Fruit fly (Drosophila melanogaster) whole organism, embryonic: ENCODE results near the gene CG32452.

Experiments
- ATbp ChIP-seq: fragments of 200-800 bp; sonication (Bioruptor generic); optimal IDR thresholded peaks from 2 replicates; lab custom pipeline; 2017; ENCODE audit warnings: missing biosample characterization, mild to moderate bottlenecking, missing genetic modification characterization, missing genetic modification reagents
- Abd-B ChIP-seq: fragments of 200-800 bp; sonication (Bioruptor generic); optimal IDR thresholded peaks from 2 replicates; lab custom pipeline; 2018; ENCODE audit warnings: missing biosample characterization, mild to moderate bottlenecking, missing genetic modification characterization, moderate library complexity
- Atf-2 ChIP-seq: fragments of 200-800 bp; sonication (Bioruptor generic); optimal IDR thresholded peaks from 2 replicates; lab custom pipeline; 2016; ENCODE audit warnings: missing biosample characterization, missing genetic modification characterization
- CG10147 ChIP-seq: fragments of 200-800 bp; sonication (Bioruptor generic); optimal IDR thresholded peaks from 2 replicates; lab custom pipeline; 2019; ENCODE audit warnings: missing biosample characterization, mild to moderate bottlenecking, missing genetic modification characterization, moderate library complexity
- CG10565 ChIP-seq: fragments of 200-800 bp; sonication (Bioruptor generic); optimal IDR thresholded peaks from 3 replicates; lab custom pipeline; 2016; ENCODE audit warnings: missing biosample characterization, mild to moderate bottlenecking, missing genetic modification characterization
- CG12299 ChIP-seq: fragments of 200-800 bp; sonication (Bioruptor generic); optimal IDR thresholded peaks from 2 replicates; lab custom pipeline; 2018; ENCODE audit warnings: missing biosample characterization, mild to moderate bottlenecking, missing genetic modification characterization
- CG13296 ChIP-seq: fragments of 200-800 bp; sonication (Bioruptor generic); optimal IDR thresholded peaks from 3 replicates; lab custom pipeline; 2018; ENCODE audit warnings: missing biosample characterization, mild to moderate bottlenecking, missing genetic modification characterization
- CG14667 ChIP-seq: fragments of 200-800 bp; sonication (Bioruptor generic); IDR thresholded peaks from 2 replicates; pipeline ENCODE4 v1.3.6; 2022; ENCODE audit warnings: missing biosample characterization, missing genetic modification characterization
- CG15514 ChIP-seq: fragments of 200-800 bp; sonication (Bioruptor generic); optimal IDR thresholded peaks from 3 replicates; lab custom pipeline; 2017; ENCODE audit warnings: missing biosample characterization, missing genetic modification characterization, mild to moderate bottlenecking, moderate library complexity, missing genetic modification reagents
- CG1602 ChIP-seq: fragments of 200-800 bp; sonication (Bioruptor generic); optimal IDR thresholded peaks from 3 replicates; lab custom pipeline; 2016; ENCODE audit warnings: missing biosample characterization, missing genetic modification characterization
- CG17328 ChIP-seq: fragments of 200-800 bp; sonication (Bioruptor generic); IDR thresholded peaks from 2 replicates; pipeline ENCODE4 v1.3.6; 2022; ENCODE audit warnings: missing biosample characterization, missing genetic modification characterization
- CG17361 ChIP-seq: fragments of 200-800 bp; sonication (Bioruptor generic); IDR thresholded peaks from 3 replicates; pipeline ENCODE4 v1.3.6; 2022; ENCODE audit warnings: missing biosample characterization, missing genetic modification characterization
- CG2120 ChIP-seq: fragments of 200-800 bp; sonication (Bioruptor generic); optimal IDR thresholded peaks from 3 replicates; lab custom pipeline; 2016; ENCODE audit warnings: missing biosample characterization, missing genetic modification characterization
- CG3838 ChIP-seq: fragments of 200-800 bp; sonication (Bioruptor generic); optimal IDR thresholded peaks from 3 replicates; lab custom pipeline; 2016; ENCODE audit warnings: missing biosample characterization, missing genetic modification characterization
- CG6254 ChIP-seq: fragments of 200-800 bp; sonication (Bioruptor generic); optimal IDR thresholded peaks from 3 replicates; lab custom pipeline; 2017; ENCODE audit warnings: mild to moderate bottlenecking, missing biosample characterization, missing genetic modification reagents, missing genetic modification characterization
- CG9932 ChIP-seq: fragments of 200-800 bp; sonication (Bioruptor generic); IDR thresholded peaks from 2 replicates; pipeline ENCODE4 v1.3.6; 2022; ENCODE audit warnings: missing biosample characterization, missing genetic modification characterization
- Drgx ChIP-seq: fragments of 200-800 bp; sonication (Bioruptor generic); IDR thresholded peaks from 2 replicates; pipeline ENCODE4 v1.3.6; 2022; ENCODE audit warnings: missing biosample characterization, missing genetic modification characterization
- Elba2 ChIP-seq: fragments of 200-800 bp; sonication (Bioruptor generic); optimal IDR thresholded peaks from 3 replicates; lab custom pipeline; 2016; ENCODE audit warnings: missing biosample characterization, missing genetic modification characterization
- Ets65A ChIP-seq: fragments of 200-800 bp; sonication (Bioruptor generic); peaks from one replicate; lab custom pipeline; 2016; ENCODE audit warnings: missing biosample characterization, missing genetic modification characterization
- Fer3 ChIP-seq: fragments of 200-800 bp; sonication (Bioruptor generic); optimal IDR thresholded peaks from 2 replicates; lab custom pipeline; 2018; ENCODE audit warnings: missing biosample characterization, mild to moderate bottlenecking, missing genetic modification characterization, moderate library complexity
- HLH54F ChIP-seq: fragments of 200-800 bp; sonication (Bioruptor generic); optimal IDR thresholded peaks from 3 replicates; lab custom pipeline; 2016; ENCODE audit warnings: missing biosample characterization, missing genetic modification characterization
- Kr ChIP-seq: fragments of 200-800 bp; sonication (Bioruptor generic); optimal IDR thresholded peaks from 2 replicates; lab custom pipeline; 2017; ENCODE audit warnings: missing biosample characterization, mild to moderate bottlenecking, missing genetic modification characterization
- Myb ChIP-seq: fragments of 200-800 bp; sonication (Bioruptor generic); optimal IDR thresholded peaks from 2 replicates; lab custom pipeline; 2016; ENCODE audit warnings: missing biosample characterization, missing genetic modification characterization
- NK7.1 ChIP-seq: fragments of 200-800 bp; sonication (Bioruptor generic); optimal IDR thresholded peaks from 3 replicates; lab custom pipeline; 2016; ENCODE audit warnings: missing biosample characterization, missing genetic modification characterization
- Oli ChIP-seq: fragments of 200-800 bp; sonication (Bioruptor generic); optimal IDR thresholded peaks from 2 replicates; lab custom pipeline; 2018; ENCODE audit warnings: missing biosample characterization, mild to moderate bottlenecking, missing genetic modification characterization, moderate library complexity
- Poxn ChIP-seq: fragments of 200-800 bp; sonication (Bioruptor generic); IDR thresholded peaks from 2 replicates; pipeline ENCODE4 v1.3.6; 2022; ENCODE audit warnings: missing biosample characterization, missing genetic modification characterization
- TFAM ChIP-seq: fragments of 200-800 bp; sonication (Bioruptor generic); optimal IDR thresholded peaks from 2 replicates; lab custom pipeline; 2017; ENCODE audit warnings: missing biosample characterization, missing genetic modification characterization, inconsistent platforms
- chinmo ChIP-seq: fragments of 200-800 bp; sonication (Bioruptor generic); IDR thresholded peaks from 4 replicates; pipeline ENCODE4 v1.3.6; 2022; ENCODE audit warnings: missing biosample characterization, missing genetic modification characterization; ENCODE audit not compliant: partially characterized antibody
- crc ChIP-seq: fragments of 200-800 bp; sonication (Bioruptor generic); optimal IDR thresholded peaks from 2 replicates; lab custom pipeline; 2016; ENCODE audit warnings: missing biosample characterization, missing genetic modification characterization
- crol ChIP-seq: fragments of 200-800 bp; sonication (Bioruptor generic); IDR thresholded peaks from 2 replicates; pipeline ENCODE4 v1.3.6; 2022; ENCODE audit warnings: missing biosample characterization, missing genetic modification characterization
- crp ChIP-seq, 2 experiments: fragments of 200-800 bp; sonication (Bioruptor generic); optimal IDR thresholded peaks; 2 replicates in 1 of 2; 3 replicates in 1 of 2; lab custom pipeline; 2017; ENCODE audit warnings: missing biosample characterization in 2 of 2, missing genetic modification characterization in 2 of 2, mild to moderate bottlenecking in 1 of 2, moderate library complexity in 1 of 2
- danr ChIP-seq: fragments of 200-800 bp; sonication (Bioruptor generic); IDR thresholded peaks from 2 replicates; pipeline ENCODE4 v1.3.6; 2022; ENCODE audit warnings: missing biosample characterization, missing genetic modification characterization
- dmrt11E ChIP-seq: fragments of 200-800 bp; sonication (Bioruptor generic); optimal IDR thresholded peaks from 3 replicates; lab custom pipeline; 2018; ENCODE audit warnings: missing biosample characterization, mild to moderate bottlenecking, missing genetic modification characterization, moderate library complexity
- emc ChIP-seq: fragments of 200-800 bp; sonication (Bioruptor generic); optimal IDR thresholded peaks from 2 replicates; lab custom pipeline; 2016; ENCODE audit warnings: missing biosample characterization, missing genetic modification characterization
- h ChIP-seq: fragments of >200 bp; optimal IDR thresholded peaks from 2 replicates; lab custom pipeline; 2017
- hkb ChIP-seq, 2 experiments: fragments of 200-800 bp in 1 of 2; fragments of >200 bp in 1 of 2; sonication (Bioruptor generic) in 1 of 2; IDR thresholded peaks in 1 of 2; optimal IDR thresholded peaks in 1 of 2; 2 replicates each; pipeline versions ENCODE4 v1.3.6 to Lab custom; 2017 to 2022; ENCODE audit warnings: missing biosample characterization in 1 of 2, missing genetic modification characterization in 1 of 2
- insv ChIP-seq, 2 experiments: fragments of 200-800 bp; sonication (Bioruptor generic); optimal IDR thresholded peaks; 3 replicates each; lab custom pipeline; 2016 to 2018; ENCODE audit warnings: missing biosample characterization in 2 of 2, missing genetic modification characterization in 2 of 2
- lab ChIP-seq: fragments of 200-800 bp; sonication (Bioruptor generic); optimal IDR thresholded peaks from 3 replicates; lab custom pipeline; 2017; ENCODE audit warnings: missing biosample characterization, missing genetic modification characterization, mild to moderate bottlenecking, moderate library complexity, missing genetic modification reagents
- lov ChIP-seq, 2 experiments: fragments of 200-800 bp in 1 of 2; fragments of >200 bp in 1 of 2; sonication (Bioruptor generic) in 1 of 2; IDR thresholded peaks in 1 of 2; optimal IDR thresholded peaks in 1 of 2; 2 replicates in 1 of 2; 3 replicates in 1 of 2; pipeline versions ENCODE4 v1.3.6 to Lab custom; 2017 to 2022; ENCODE audit warnings: missing biosample characterization in 1 of 2, missing genetic modification characterization in 1 of 2
- mam ChIP-seq: fragments of 200-800 bp; sonication (Bioruptor generic); optimal IDR thresholded peaks from 3 replicates; lab custom pipeline; 2016; ENCODE audit warnings: missing biosample characterization, missing genetic modification characterization
- oc ChIP-seq: fragments of 200-800 bp; sonication (Bioruptor generic); optimal IDR thresholded peaks from 2 replicates; lab custom pipeline; 2018; ENCODE audit warnings: missing biosample characterization, mild to moderate bottlenecking, missing genetic modification characterization, moderate library complexity
- peb ChIP-seq: fragments of 200-800 bp; sonication (Bioruptor generic); IDR thresholded peaks from 2 replicates; pipeline ENCODE4 v1.3.6; 2022; ENCODE audit warnings: missing biosample characterization, missing genetic modification characterization
- sob ChIP-seq: fragments of 200-800 bp; sonication (Bioruptor generic); IDR thresholded peaks from 2 replicates; pipeline ENCODE4 v1.3.6; 2022; ENCODE audit warnings: missing biosample characterization, missing genetic modification characterization
- tap ChIP-seq: fragments of 200-800 bp; optimal IDR thresholded peaks from 3 replicates; lab custom pipeline; 2019; ENCODE audit warnings: missing biosample characterization, mild to moderate bottlenecking, missing genetic modification characterization, moderate library complexity
- tgo ChIP-seq: fragments of 200-800 bp; sonication (Bioruptor generic); IDR thresholded peaks from 3 replicates; pipeline ENCODE4 v1.3.6; 2022; ENCODE audit warnings: missing biosample characterization, missing genetic modification characterization
- trem ChIP-seq: fragments of 200-800 bp; optimal IDR thresholded peaks from 3 replicates; lab custom pipeline; 2019; ENCODE audit warnings: missing biosample characterization, mild to moderate bottlenecking, missing genetic modification characterization, moderate library complexity
- ttk ChIP-seq: fragments of 200-800 bp; sonication (Bioruptor generic); IDR thresholded peaks from 2 replicates; pipeline ENCODE4 v2.1.2; 2022; ENCODE audit warnings: missing biosample characterization, missing genetic modification characterization
- vfl ChIP-seq: fragments of 200-800 bp; sonication (Bioruptor generic); optimal IDR thresholded peaks from 2 replicates; lab custom pipeline; 2016; ENCODE audit warnings: missing biosample characterization, missing genetic modification characterization
- vnd ChIP-seq: fragments of 200-800 bp; sonication (Bioruptor generic); IDR thresholded peaks from 3 replicates; pipeline ENCODE4 v1.3.6; 2022; ENCODE audit warnings: missing biosample characterization, missing genetic modification characterization; ENCODE audit not compliant: partially characterized antibody

The CG32452 gene

dm6 chr3L:22717137-22717767, at the start of gene CG32452, which contains the start of gene ArfGAP3 (continued):
- TF ChIP-seq vnd (peak; percentile 58; the same call in 1 of the 3 replicates), lab (peak; percentile 70), danr (GFP tag; lab: Robert Waterston, UW) (0 out of 2 replicates have a peak, but pooled peaks have one; percentile 27), crp (GFP tag; optimal IDR thresholded peaks at IDR 0.05; lab: Kevin White, UChicago) (peak in 1 of 2 experiments; percentile 44), tap (tag; lab: Kevin White, UChicago) (peak; percentile 60), Fer3 (peak; percentile 78), Abd-B (peak; percentile 60), CG17361 (GFP tag; lab: Robert Waterston, UW) (peak; percentile 92), insv (GFP tag; optimal IDR thresholded peaks at IDR 0.05; lab: Kevin White, UChicago) (peak in 1 of 2 experiments; percentile 23), peb (GFP tag; lab: Robert Waterston, UW) (no peak), vfl (peak; percentile 37), CG13296 (peak; percentile 68), mam (GFP tag; lab: Kevin White, UChicago) (peak; percentile 76), ttk (peak; percentile 58), trem (peak; percentile 76), tgo (GFP tag; lab: Robert Waterston, UW) (peak; percentile 61; the same call in 2 of the 3 replicates), CG3838 (peak; percentile 54), CG15514 (GFP tag; lab: Kevin White, UChicago) (peak; percentile 97), CG10147 (peak; percentile 74), Oli (tag; lab: Kevin White, UChicago) (peak; percentile 57), oc (peak; percentile 33), Atf-2 (GFP tag; lab: Kevin White, UChicago) (no peak), crc (GFP tag; lab: Kevin White, UChicago) (peak; percentile 26), CG9932 (GFP tag; lab: Robert Waterston, UW) (peak; percentile 90), CG1602 (GFP tag; lab: Kevin White, UChicago) (peak; percentile 74), chinmo (GFP tag; lab: Robert Waterston, UW) (0 out of 4 replicates have a peak, but pooled peaks have one; percentile 54), CG14667 (GFP tag; lab: Robert Waterston, UW) (peak; percentile 58), Myb (GFP tag; lab: Kevin White, UChicago) (peak; percentile 66), dmrt11E (peak; percentile 67), Elba2 (GFP tag; lab: Kevin White, UChicago) (no peak), sob (peak; percentile 73), hkb (optimal IDR thresholded peaks at IDR 0.05; lab: Kevin White, UChicago) (no peak), hkb (GFP tag; IDR thresholded peaks at IDR 0.05; lab: Robert Waterston, UW) (peak; percentile 73), CG2120 (GFP tag; lab: Kevin White, UChicago) (peak; percentile 82), NK7.1 (GFP tag; lab: Kevin White, UChicago) (no peak), Ets65A (GFP tag; lab: Kevin White, UChicago) (peak; percentile 96), crol (GFP tag; lab: Robert Waterston, UW) (no peak), h (no peak), TFAM (GFP tag; lab: Kevin White, UChicago) (no peak), ATbp (peak; percentile 29), emc (GFP tag; lab: Kevin White, UChicago) (peak; percentile 15), CG10565 (GFP tag; lab: Kevin White, UChicago) (no peak), CG17328 (GFP tag; lab: Robert Waterston, UW) (peak; percentile 72), lov (optimal IDR thresholded peaks at IDR 0.05; lab: Kevin White, UChicago) (no peak), lov (GFP tag; IDR thresholded peaks at IDR 0.05; lab: Robert Waterston, UW) (peak; percentile 45; the same call in 1 of the 3 replicates), Drgx (peak; percentile 59), Poxn (no peak), CG6254 (peak; percentile 21), CG12299 (peak; percentile 38), HLH54F (GFP tag; lab: Kevin White, UChicago) (peak; percentile 68), Kr (GFP tag; lab: Kevin White, UChicago) (no peak)
